Worm (Caenorhabditis elegans) whole organism, L4 larva: ENCODE measurements around the gene dhs-19.

Experiments used
- F37D6.2 ChIP-seq: sonication (generic microtip); optimal IDR thresholded peaks from 2 replicates; lab custom pipeline; 2016; ENCODE audit warnings: mild to moderate bottlenecking, missing genetic modification characterization, missing compliant biosample characterization
- T20F7.1 ChIP-seq: fragments of 200-800 bp; sonication (Bioruptor generic); optimal IDR thresholded peaks from 2 replicates; lab custom pipeline; 2018; ENCODE audit warnings: mild to moderate bottlenecking, missing genetic modification characterization, missing compliant biosample characterization
- T26A8.4 ChIP-seq: fragments of 200-800 bp; sonication (Bioruptor generic); IDR thresholded peaks from 2 replicates; pipeline ENCODE4 v1.3.6; 2022; ENCODE audit warnings: missing genetic modification characterization, missing compliant biosample characterization
- Y105C5A.15 ChIP-seq: fragments of 200-800 bp; sonication (Bioruptor generic); IDR thresholded peaks from 2 replicates; pipeline ENCODE4 v1.3.6; 2022; ENCODE audit warnings: missing genetic modification characterization, missing compliant biosample characterization
- Y48G9A.11 ChIP-seq: fragments of 200-800 bp; sonication (Bioruptor generic); IDR thresholded peaks from 2 replicates; pipeline ENCODE4 v1.3.6; 2022; ENCODE audit warnings: missing genetic modification reagents, missing genetic modification characterization, missing compliant biosample characterization
- Y5F2A.4 ChIP-seq: fragments of 200-800 bp; sonication (Bioruptor generic); optimal IDR thresholded peaks from 2 replicates; lab custom pipeline; 2018; ENCODE audit warnings: mild to moderate bottlenecking, missing genetic modification characterization, missing compliant biosample characterization
- Y75B8A.6 ChIP-seq: fragments of 200-800 bp; sonication (Bioruptor generic); IDR thresholded peaks from 2 replicates; pipeline ENCODE4 v1.3.6; 2022; ENCODE audit warnings: missing genetic modification reagents, missing genetic modification characterization, missing compliant biosample characterization
- ZK546.5 ChIP-seq, 2 experiments: sonication (generic microtip); optimal IDR thresholded peaks; 2 replicates each; lab custom pipeline; 2017; ENCODE audit warnings: missing biosample characterization in 2 of 2, missing genetic modification characterization in 2 of 2
- aly-2 ChIP-seq: sonication (generic microtip); optimal IDR thresholded peaks from 2 replicates; lab custom pipeline; 2018; ENCODE audit warnings: missing biosample characterization, missing genetic modification characterization
- arid-1 ChIP-seq: fragments of 200-800 bp; sonication (Bioruptor generic); conservative IDR thresholded peaks from 2 replicates; pipeline ENCODE4 v1.3.6; 2022; ENCODE audit warnings: missing genetic modification reagents, missing genetic modification characterization, missing compliant biosample characterization
- attf-4 ChIP-seq: sonication (generic microtip); optimal IDR thresholded peaks from 3 replicates; lab custom pipeline; 2017; ENCODE audit warnings: missing biosample characterization, missing genetic modification characterization
- ceh-20 ChIP-seq: fragments of 200-800 bp; sonication (Bioruptor generic); IDR thresholded peaks from 2 replicates; pipeline ENCODE4 v1.3.6; 2022; ENCODE audit warnings: missing genetic modification reagents, missing genetic modification characterization, missing compliant biosample characterization
- ceh-44 ChIP-seq: fragments of 200-800 bp; sonication (Bioruptor generic); IDR thresholded peaks from 2 replicates; pipeline ENCODE4 v1.3.6; 2022; ENCODE audit warnings: missing genetic modification reagents, missing genetic modification characterization, missing compliant biosample characterization
- ceh-62 ChIP-seq: sonication (generic microtip); optimal IDR thresholded peaks from 2 replicates; lab custom pipeline; 2017; ENCODE audit warnings: missing biosample characterization, missing genetic modification characterization
- cey-2 ChIP-seq: sonication (generic microtip); optimal IDR thresholded peaks from 3 replicates; lab custom pipeline; 2017; ENCODE audit warnings: missing genetic modification characterization, mild to moderate bottlenecking, missing compliant biosample characterization, antibody characterized with exemption, borderline replicate concordance; ENCODE audit not compliant: insufficient read depth
- ctbp-1 ChIP-seq: fragments of 200-800 bp; sonication (Bioruptor generic); IDR thresholded peaks from 2 replicates; pipeline ENCODE4 v1.3.6; 2022; ENCODE audit warnings: missing genetic modification reagents, missing genetic modification characterization, missing compliant biosample characterization
- dmd-6 ChIP-seq: fragments of 200-800 bp; sonication (Bioruptor generic); IDR thresholded peaks from 2 replicates; pipeline ENCODE4 v1.3.6; 2022; ENCODE audit warnings: missing genetic modification reagents, missing genetic modification characterization, missing compliant biosample characterization
- dmd-9 ChIP-seq: fragments of 200-800 bp; sonication (Bioruptor generic); IDR thresholded peaks from 2 replicates; pipeline ENCODE4 v1.3.6; 2022; ENCODE audit warnings: missing genetic modification reagents, missing genetic modification characterization, missing compliant biosample characterization
- fkh-10 ChIP-seq: fragments of 150-350 bp; optimal IDR thresholded peaks from 2 replicates; lab custom pipeline; 2014; ENCODE audit warnings: missing biosample characterization, missing genetic modification reagents, missing genetic modification characterization
- fos-1 ChIP-seq: fragments of 150-350 bp; optimal IDR thresholded peaks from 2 replicates; lab custom pipeline; 2014; ENCODE audit warnings: missing biosample characterization, missing genetic modification characterization
- gei-8 ChIP-seq: fragments of 200-800 bp; sonication (Bioruptor generic); optimal IDR thresholded peaks from 2 replicates; lab custom pipeline; 2018; ENCODE audit warnings: mild to moderate bottlenecking, missing genetic modification characterization, missing compliant biosample characterization
- hlh-11 ChIP-seq: fragments of 200-800 bp; sonication (Bioruptor generic); optimal IDR thresholded peaks from 2 replicates; lab custom pipeline; 2018; ENCODE audit warnings: mild to moderate bottlenecking, missing genetic modification characterization, missing compliant biosample characterization
- lim-7 ChIP-seq: fragments of 200-800 bp; sonication (Bioruptor generic); IDR thresholded peaks from 2 replicates; pipeline ENCODE4 v1.3.6; 2022; ENCODE audit warnings: missing genetic modification characterization, missing compliant biosample characterization
- lin-1 ChIP-seq: fragments of 200-800 bp; sonication (Bioruptor generic); IDR thresholded peaks from 2 replicates; pipeline ENCODE4 v1.3.6; 2022; ENCODE audit warnings: missing genetic modification reagents, missing genetic modification characterization, missing compliant biosample characterization
- lin-29 ChIP-seq: fragments of 200-800 bp; sonication (Bioruptor generic); IDR thresholded peaks from 2 replicates; pipeline ENCODE4 v1.3.6; 2022; ENCODE audit warnings: missing genetic modification reagents, missing genetic modification characterization, missing compliant biosample characterization
- lin-38 ChIP-seq: fragments of 200-800 bp; sonication (Bioruptor generic); IDR thresholded peaks from 2 replicates; pipeline ENCODE4 v1.3.6; 2022; ENCODE audit warnings: missing genetic modification reagents, missing genetic modification characterization, missing compliant biosample characterization
- lin-39 ChIP-seq: fragments of 150-350 bp; optimal IDR thresholded peaks from 2 replicates; lab custom pipeline; 2014; ENCODE audit warnings: missing biosample characterization, missing genetic modification reagents, missing genetic modification characterization
- madf-5 ChIP-seq, 2 experiments: fragments of 200-800 bp; sonication (Bioruptor generic); IDR thresholded peaks; 2 replicates each; pipeline ENCODE4 v1.3.6; 2022; ENCODE audit warnings: missing compliant biosample characterization in 2 of 2, missing genetic modification characterization in 2 of 2
- mdt-29 ChIP-seq: fragments of 200-800 bp; sonication (Bioruptor generic); IDR thresholded peaks from 2 replicates; pipeline ENCODE4 v1.3.6; 2022; ENCODE audit warnings: missing genetic modification reagents, missing genetic modification characterization, missing compliant biosample characterization
- mes-2 ChIP-seq: sonication (generic microtip); optimal IDR thresholded peaks from 2 replicates; lab custom pipeline; 2016; ENCODE audit warnings: missing genotype, mild to moderate bottlenecking, missing genetic modification characterization, missing compliant biosample characterization; ENCODE audit not compliant: poor library complexity, severe bottlenecking
- nhr-102 ChIP-seq: sonication (generic microtip); optimal IDR thresholded peaks from 2 replicates; lab custom pipeline; 2016; ENCODE audit warnings: mild to moderate bottlenecking, missing genetic modification characterization, moderate library complexity, missing compliant biosample characterization
- nhr-111 ChIP-seq: fragments of 200-800 bp; sonication (Bioruptor generic); optimal IDR thresholded peaks from 2 replicates; lab custom pipeline; 2018; ENCODE audit warnings: mild to moderate bottlenecking, missing genetic modification characterization, missing compliant biosample characterization
- nhr-42 ChIP-seq: fragments of 200-800 bp; sonication (Bioruptor generic); IDR thresholded peaks from 2 replicates; pipeline ENCODE4 v1.3.6; 2022; ENCODE audit warnings: missing genetic modification characterization, missing compliant biosample characterization
- nhr-76 ChIP-seq: fragments of 150-350 bp; optimal IDR thresholded peaks from 2 replicates; lab custom pipeline; 2014; ENCODE audit warnings: missing biosample characterization, missing genetic modification characterization
- nhr-77 ChIP-seq: fragments of 150-350 bp; optimal IDR thresholded peaks from 2 replicates; lab custom pipeline; 2014; ENCODE audit warnings: missing biosample characterization, missing genetic modification characterization
- rbr-2 ChIP-seq: sonication (generic microtip); optimal IDR thresholded peaks from 2 replicates; lab custom pipeline; 2016; ENCODE audit warnings: missing genotype, missing genetic modification characterization, missing compliant biosample characterization
- sdz-12 ChIP-seq: fragments of 200-800 bp; sonication (Bioruptor generic); optimal IDR thresholded peaks from 2 replicates; lab custom pipeline; 2018; ENCODE audit warnings: mild to moderate bottlenecking, missing genetic modification characterization, missing compliant biosample characterization
- set-16 ChIP-seq: fragments of 200-800 bp; sonication (Bioruptor generic); IDR thresholded peaks from 2 replicates; pipeline ENCODE4 v1.3.6; 2022; ENCODE audit warnings: missing genetic modification reagents, missing genetic modification characterization, missing compliant biosample characterization
- snpc-1.2 ChIP-seq: fragments of 200-800 bp; sonication (Bioruptor generic); IDR thresholded peaks from 2 replicates; pipeline ENCODE4 v1.3.6; 2022; ENCODE audit warnings: missing genetic modification reagents, missing genetic modification characterization, missing compliant biosample characterization
- spr-3 ChIP-seq: fragments of 200-800 bp; sonication (Bioruptor generic); optimal IDR thresholded peaks from 2 replicates; lab custom pipeline; 2018; ENCODE audit warnings: mild to moderate bottlenecking, missing genetic modification characterization, missing compliant biosample characterization
- vab-7 ChIP-seq: fragments of 200-800 bp; sonication (Bioruptor generic); IDR thresholded peaks from 2 replicates; pipeline ENCODE4 v1.3.6; 2022; ENCODE audit warnings: missing genetic modification reagents, missing genetic modification characterization, missing compliant biosample characterization
- zag-1 ChIP-seq: fragments of 150-350 bp; optimal IDR thresholded peaks from 2 replicates; lab custom pipeline; 2014; ENCODE audit warnings: missing biosample characterization, missing genetic modification characterization
- zfp-2 ChIP-seq: sonication (generic microtip); optimal IDR thresholded peaks from 2 replicates; lab custom pipeline; 2016; ENCODE audit warnings: mild to moderate bottlenecking, missing genetic modification characterization, missing compliant biosample characterization
- zip-11 ChIP-seq: fragments of 200-800 bp; sonication (Bioruptor generic); IDR thresholded peaks from 2 replicates; pipeline ENCODE4 v1.3.6; 2022; ENCODE audit warnings: missing genetic modification characterization, missing compliant biosample characterization
- ztf-11 ChIP-seq: fragments of 150-350 bp; optimal IDR thresholded peaks from 2 replicates; lab custom pipeline; 2014; ENCODE audit warnings: missing biosample characterization, missing genetic modification characterization

Gene dhs-19

ce11 chrV:11532964-11533363, 42.7 kb upstream of the dhs-19 start (continued):
- TF ChIP-seq sdz-12 (GFP tag; lab: Kevin White, UChicago) (no peak), set-16 (GFP tag; lab: Robert Waterston, UW) (peak; percentile 70), ceh-44 (no peak), zag-1 (tag; lab: Kevin White, UChicago) (no peak), Y105C5A.15 (GFP tag; lab: Robert Waterston, UW) (no peak), lin-38 (GFP tag; lab: Robert Waterston, UW) (0 out of 2 replicates have a peak, but pooled peaks have one; percentile 16), nhr-42 (no peak), spr-3 (no peak), lin-39 (tag; lab: Kevin White, UChicago) (no peak), mes-2 (tag; lab: Kevin White, UChicago) (peak; percentile 33), ceh-20 (no peak), dmd-6 (GFP tag; lab: Robert Waterston, UW) (no peak), zfp-2 (tag; lab: Kevin White, UChicago) (no peak), rbr-2 (tag; lab: Kevin White, UChicago) (peak; percentile 18), ceh-62 (no peak), Y75B8A.6 (GFP tag; lab: Robert Waterston, UW) (0 out of 2 replicates have a peak, but pooled peaks have one; percentile 35), zip-11 (GFP tag; lab: Robert Waterston, UW) (no peak), T26A8.4 (0 out of 2 replicates have a peak, but pooled peaks have one; percentile 33), T20F7.1 (GFP tag; lab: Kevin White, UChicago) (no peak), arid-1 (GFP tag; lab: Robert Waterston, UW) (0 out of 2 replicates have a peak, but pooled peaks have one; percentile 18), lim-7 (GFP tag; lab: Robert Waterston, UW) (peak; percentile 42; the same call in 1 of the 2 replicates), nhr-77 (no peak), aly-2 (no peak), dmd-9 (no peak), ztf-11 (no peak), ZK546.5 (tag; optimal IDR thresholded peaks at IDR 0.05; lab: Kevin White, UChicago) (no peak), Y48G9A.11 (GFP tag; lab: Robert Waterston, UW) (no peak), nhr-76 (no peak), Y5F2A.4 (GFP tag; lab: Kevin White, UChicago) (no peak), ctbp-1 (GFP tag; lab: Robert Waterston, UW) (no peak), mdt-29 (GFP tag; lab: Robert Waterston, UW) (peak; percentile 31; the same call in 1 of the 2 replicates), vab-7 (GFP tag; lab: Robert Waterston, UW) (no peak), F37D6.2 (tag; lab: Kevin White, UChicago) (no peak), attf-4 (tag; lab: Kevin White, UChicago) (no peak), nhr-102 (tag; lab: Kevin White, UChicago) (no peak), madf-5 (GFP tag; IDR thresholded peaks at IDR 0.05; lab: Robert Waterston, UW) (peak; percentile 57 to 69; a peak in 3 of 4 replicates), fos-1 (no peak), fkh-10 (GFP tag; lab: Kevin White, UChicago) (no peak), cey-2 (tag; lab: Kevin White, UChicago) (no peak), snpc-1.2 (GFP tag; lab: Robert Waterston, UW) (no peak), hlh-11 (peak; percentile 74), nhr-111 (GFP tag; lab: Kevin White, UChicago) (no peak), lin-29 (0 out of 2 replicates have a peak, but pooled peaks have one; percentile 25), gei-8 (no peak), lin-1 (GFP tag; lab: Robert Waterston, UW) (no peak)
